Worm (Caenorhabditis elegans): ENCODE measurements around the gene sra-11.

- TF ChIP-seq him-1 (tag; optimal IDR thresholded peaks at IDR 0.05), result no peak
- TF ChIP-seq dao-5 (tag; optimal IDR thresholded peaks at IDR 0.05), result no peak
- TF ChIP-seq W03F9.2 (tag; optimal IDR thresholded peaks at IDR 0.05), result no peak
Measured at ce11 chrII:10959676-10960075, 49.6 kb upstream of the sra-11 start.

Data from whole organism, L4/young adult.